Fruit fly (Drosophila melanogaster): ENCODE measurements around the gene Aven.
A peak's percentile ranks its signal among the peaks of the same experiment; 100 is the strongest.

The Aven gene

dm6 chrX:12670530-12671285 is 41.3 kb upstream of the Aven start:
- TF ChIP-seq CG11093 (GFP tag; IDR thresholded peaks at IDR 0.05): no peak
- no peak for TF ChIP-seq CkIIα-i1 (GFP tag; IDR thresholded peaks at IDR 0.05)
- TF ChIP-seq CG30020 (tag; optimal IDR thresholded peaks at IDR 0.05): no peak
- TF ChIP-seq sisA (GFP tag; IDR thresholded peaks at IDR 0.05): no peak
- no peak for TF ChIP-seq sim (GFP tag; IDR thresholded peaks at IDR 0.05)
- TF ChIP-seq HmgZ (tag; optimal IDR thresholded peaks at IDR 0.05): no peak
- no peak for TF ChIP-seq CG17359 (tag; optimal IDR thresholded peaks at IDR 0.05)
- no peak for TF ChIP-seq ewg (GFP tag; optimal IDR thresholded peaks at IDR 0.05)
- no peak for TF ChIP-seq ftz-f1 (GFP tag; optimal IDR thresholded peaks at IDR 0.05)
- TF ChIP-seq CG12299 (tag; optimal IDR thresholded peaks at IDR 0.05): no peak
- TF ChIP-seq CG17568 (GFP tag; optimal IDR thresholded peaks at IDR 0.05): no peak
- TF ChIP-seq CG7987 (GFP tag; optimal IDR thresholded peaks at IDR 0.05): no peak
- no peak for TF ChIP-seq az2 (GFP tag; optimal IDR thresholded peaks at IDR 0.05)
- TF ChIP-seq NFAT (GFP tag; IDR thresholded peaks at IDR 0.05): no peak
- TF ChIP-seq fd64A (GFP tag; optimal IDR thresholded peaks at IDR 0.05): no peak
- no peak for TF ChIP-seq hbn (GFP tag; IDR thresholded peaks at IDR 0.05; ENCODE audit: partially characterized antibody)
- TF ChIP-seq CG13287 (GFP tag; IDR thresholded peaks at IDR 0.05; ENCODE audit: partially characterized antibody): no peak
- no peak for TF ChIP-seq CG2875 (GFP tag; optimal IDR thresholded peaks at IDR 0.05)
- peak; percentile 81 for TF ChIP-seq psq (GFP tag; optimal IDR thresholded peaks at IDR 0.05)
- peak; percentile 93 for TF ChIP-seq Blimp-1 (GFP tag; optimal IDR thresholded peaks at IDR 0.05)
- TF ChIP-seq Tbp (GFP tag; optimal IDR thresholded peaks at IDR 0.05): no peak
- no peak for TF ChIP-seq CG11398 (GFP tag; optimal IDR thresholded peaks at IDR 0.05)
- no peak for TF ChIP-seq CG30431 (GFP tag; optimal IDR thresholded peaks at IDR 0.05)
- no peak for TF ChIP-seq Dp (GFP tag; optimal IDR thresholded peaks at IDR 0.05)
- TF ChIP-seq CG14014 (GFP tag; IDR thresholded peaks at IDR 0.05): no peak
- no peak for TF ChIP-seq zen (tag; optimal IDR thresholded peaks at IDR 0.05)
- TF ChIP-seq h (optimal IDR thresholded peaks at IDR 0.05): no peak
- TF ChIP-seq NK7.1 (GFP tag; optimal IDR thresholded peaks at IDR 0.05): no peak
- no peak for TF ChIP-seq CG4854 (GFP tag; optimal IDR thresholded peaks at IDR 0.05)
- no peak for TF ChIP-seq klu (GFP tag; IDR thresholded peaks at IDR 0.05)
- no peak for TF ChIP-seq Hand (GFP tag; optimal IDR thresholded peaks at IDR 0.05)
- no peak for TF ChIP-seq Nf-YC (tag; optimal IDR thresholded peaks at IDR 0.05)
- no peak for TF ChIP-seq Gug (GFP tag; IDR thresholded peaks at IDR 0.05)
- 0 out of 3 replicates have a peak, but pooled peaks have one; percentile 2 for TF ChIP-seq CG34422 (GFP tag; IDR thresholded peaks at IDR 0.05)
- no peak for TF ChIP-seq CG4730 (GFP tag; IDR thresholded peaks at IDR 0.05)
- no peak for TF ChIP-seq CG9215 (GFP tag; IDR thresholded peaks at IDR 0.05)
- TF ChIP-seq ase (GFP tag; IDR thresholded peaks at IDR 0.05): no peak
- peak; percentile 61 for TF ChIP-seq CG13894 (tag; optimal IDR thresholded peaks at IDR 0.05)
- TF ChIP-seq CG17612 (GFP tag; IDR thresholded peaks at IDR 0.05): no peak
- TF ChIP-seq eve (GFP tag; optimal IDR thresholded peaks at IDR 0.05): peak in 1 of 2 experiments; percentile 20
- no peak for TF ChIP-seq CG18599 (GFP tag; optimal IDR thresholded peaks at IDR 0.05)
- TF ChIP-seq CG6765 (GFP tag; optimal IDR thresholded peaks at IDR 0.05): no peak
- no peak for TF ChIP-seq pnt (GFP tag; optimal IDR thresholded peaks at IDR 0.05)
- no peak for TF ChIP-seq CG11723 (GFP tag; optimal IDR thresholded peaks at IDR 0.05)
- TF ChIP-seq Rx (GFP tag; IDR thresholded peaks at IDR 0.05): no peak
- no peak for TF ChIP-seq CG10274 (GFP tag; optimal IDR thresholded peaks at IDR 0.05)
- no peak for TF ChIP-seq CG15269 (tag; optimal IDR thresholded peaks at IDR 0.05)
- no peak for TF ChIP-seq fd102C (GFP tag; optimal IDR thresholded peaks at IDR 0.05)
- TF ChIP-seq Ets97D (GFP tag; optimal IDR thresholded peaks at IDR 0.05): no peak
- TF ChIP-seq CG1024 (GFP tag; IDR thresholded peaks at IDR 0.05): no peak
- TF ChIP-seq Pdp1 (GFP tag; optimal IDR thresholded peaks at IDR 0.05): no peak
